Fruit fly (Drosophila melanogaster) whole organism, prepupa: ENCODE results near the gene Gcn2.

ENCODE experiments used
- Blimp-1 ChIP-seq: fragments of 200-800 bp; sonication (Bioruptor generic); optimal IDR thresholded peaks from 3 replicates; lab custom pipeline; 2017; ENCODE audit warnings: missing biosample characterization, missing genetic modification characterization, mild to moderate bottlenecking, moderate library complexity, missing genetic modification reagents
- CG10631 ChIP-seq: fragments of 200-800 bp; sonication (Bioruptor generic); optimal IDR thresholded peaks from 2 replicates; lab custom pipeline; 2016; ENCODE audit warnings: missing biosample characterization, missing genetic modification characterization
- CG10669 ChIP-seq: fragments of 200-800 bp; sonication (Bioruptor generic); optimal IDR thresholded peaks from 3 replicates; lab custom pipeline; 2018; ENCODE audit warnings: missing biosample characterization, mild to moderate bottlenecking, missing genetic modification characterization, moderate library complexity
- CG11294 ChIP-seq: fragments of 200-800 bp; sonication (Bioruptor generic); IDR thresholded peaks from 2 replicates; pipeline ENCODE4 v1.3.6; 2022; ENCODE audit warnings: missing biosample characterization, missing genetic modification characterization
- CG11762 ChIP-seq: fragments of 200-800 bp; sonication (Bioruptor generic); optimal IDR thresholded peaks from 3 replicates; lab custom pipeline; 2016; ENCODE audit warnings: missing biosample characterization, missing genetic modification characterization; ENCODE audit not compliant: insufficient read depth
- CG15336 ChIP-seq: fragments of 200-800 bp; sonication (Bioruptor generic); IDR thresholded peaks from 2 replicates; pipeline ENCODE4 v1.3.6; 2022; ENCODE audit warnings: missing biosample characterization, missing genetic modification characterization
- CG1621 ChIP-seq: fragments of 200-800 bp; sonication (Bioruptor generic); optimal IDR thresholded peaks from 3 replicates; lab custom pipeline; 2018; ENCODE audit warnings: missing biosample characterization, mild to moderate bottlenecking, missing genetic modification characterization
- CG31627 ChIP-seq: fragments of 200-800 bp; sonication (Bioruptor generic); optimal IDR thresholded peaks from 3 replicates; lab custom pipeline; 2016; ENCODE audit warnings: missing biosample characterization, missing genetic modification characterization
- CG32006 ChIP-seq: fragments of 200-800 bp; sonication (Bioruptor generic); optimal IDR thresholded peaks from 3 replicates; lab custom pipeline; 2017; ENCODE audit warnings: missing biosample characterization, mild to moderate bottlenecking, missing genetic modification characterization
- CG3919 ChIP-seq: fragments of 200-800 bp; sonication (Bioruptor generic); optimal IDR thresholded peaks from 3 replicates; lab custom pipeline; 2016; ENCODE audit warnings: missing biosample characterization, missing genetic modification characterization
- CG4318 ChIP-seq: fragments of 200-800 bp; sonication (Bioruptor generic); optimal IDR thresholded peaks from 3 replicates; lab custom pipeline; 2017; ENCODE audit warnings: missing biosample characterization, mild to moderate bottlenecking, missing genetic modification characterization
- CG6163 ChIP-seq: fragments of 200-800 bp; sonication (Bioruptor generic); IDR thresholded peaks from 3 replicates; pipeline ENCODE4 v1.3.6; 2022; ENCODE audit warnings: missing biosample characterization, missing genetic modification characterization
- CG6276 ChIP-seq: fragments of 200-800 bp; sonication (Bioruptor generic); optimal IDR thresholded peaks from 2 replicates; lab custom pipeline; 2017; ENCODE audit warnings: missing biosample characterization, mild to moderate bottlenecking, missing genetic modification characterization
- CG6792 ChIP-seq: fragments of 200-800 bp; sonication (Bioruptor generic); optimal IDR thresholded peaks from 3 replicates; lab custom pipeline; 2016; ENCODE audit warnings: missing biosample characterization, missing genetic modification characterization
- CG8119 ChIP-seq: fragments of 200-800 bp; sonication (Bioruptor generic); IDR thresholded peaks from 3 replicates; pipeline ENCODE4 v1.3.6; 2022; ENCODE audit warnings: missing biosample characterization, missing genetic modification characterization
- Eip75B ChIP-seq: fragments of 200-800 bp; sonication (Bioruptor generic); optimal IDR thresholded peaks from 3 replicates; lab custom pipeline; 2016; ENCODE audit warnings: missing biosample characterization, missing genetic modification characterization
- Eip78C ChIP-seq: fragments of 200-800 bp; sonication (Bioruptor generic); peaks from one replicate; lab custom pipeline; 2016; ENCODE audit warnings: missing biosample characterization, missing genetic modification characterization
- Eip93F ChIP-seq: fragments of 200-800 bp; sonication (Bioruptor generic); optimal IDR thresholded peaks from 2 replicates; lab custom pipeline; 2016; ENCODE audit warnings: missing biosample characterization, mild to moderate bottlenecking, missing genetic modification characterization
- Ets21C ChIP-seq: fragments of 200-800 bp; sonication (Bioruptor generic); optimal IDR thresholded peaks from 3 replicates; lab custom pipeline; 2016; ENCODE audit warnings: missing biosample characterization, missing genetic modification characterization
- Ets96B ChIP-seq: fragments of 200-800 bp; optimal IDR thresholded peaks from 2 replicates; lab custom pipeline; 2019; ENCODE audit warnings: missing biosample characterization, mild to moderate bottlenecking, missing genetic modification characterization, moderate library complexity
- Gug ChIP-seq: fragments of 200-800 bp; sonication (Bioruptor generic); IDR thresholded peaks from 2 replicates; pipeline ENCODE4 v1.3.6; 2022; ENCODE audit warnings: missing biosample characterization, missing genetic modification characterization
- Hr38 ChIP-seq: sonication (Bioruptor generic); optimal IDR thresholded peaks from 2 replicates; lab custom pipeline; 2016; ENCODE audit warnings: missing biosample characterization, missing genetic modification characterization
- Hr39 ChIP-seq: fragments of 200-800 bp; sonication (Bioruptor generic); optimal IDR thresholded peaks from 2 replicates; lab custom pipeline; 2016; ENCODE audit warnings: missing biosample characterization, missing genetic modification characterization
- Hr4 ChIP-seq: fragments of 200-800 bp; sonication (Bioruptor generic); optimal IDR thresholded peaks from 3 replicates; lab custom pipeline; 2016; ENCODE audit warnings: missing biosample characterization, missing genetic modification characterization
- Lpt ChIP-seq: fragments of 200-800 bp; sonication (Bioruptor generic); optimal IDR thresholded peaks from 3 replicates; lab custom pipeline; 2016; ENCODE audit warnings: missing biosample characterization, missing genetic modification characterization
- OdsH ChIP-seq: fragments of 200-800 bp; sonication (Bioruptor generic); optimal IDR thresholded peaks from 3 replicates; lab custom pipeline; 2016; ENCODE audit warnings: missing biosample characterization, missing genetic modification characterization
- Sox102F ChIP-seq: fragments of 200-800 bp; sonication (Bioruptor generic); optimal IDR thresholded peaks from 2 replicates; lab custom pipeline; 2016; ENCODE audit warnings: missing biosample characterization, mild to moderate bottlenecking, missing genetic modification characterization
- Sox14 ChIP-seq: fragments of 200-800 bp; sonication (Bioruptor generic); optimal IDR thresholded peaks from 3 replicates; lab custom pipeline; 2016; ENCODE audit warnings: missing biosample characterization, missing genetic modification characterization
- achi ChIP-seq: fragments of 200-800 bp; sonication (Bioruptor generic); optimal IDR thresholded peaks from 3 replicates; lab custom pipeline; 2016; ENCODE audit warnings: missing biosample characterization, missing genetic modification characterization
- acj6 ChIP-seq: fragments of 200-800 bp; sonication (Bioruptor generic); optimal IDR thresholded peaks from 3 replicates; lab custom pipeline; 2016; ENCODE audit warnings: missing biosample characterization, missing genetic modification characterization
- cyc ChIP-seq: fragments of 200-800 bp; sonication (Bioruptor generic); optimal IDR thresholded peaks from 3 replicates; lab custom pipeline; 2016; ENCODE audit warnings: missing biosample characterization, missing genetic modification characterization
- dac ChIP-seq: fragments of 200-800 bp; sonication (Bioruptor generic); optimal IDR thresholded peaks from 2 replicates; lab custom pipeline; 2017; ENCODE audit warnings: missing biosample characterization, mild to moderate bottlenecking, missing genetic modification characterization
- eg ChIP-seq: fragments of 200-800 bp; sonication (Bioruptor generic); IDR thresholded peaks from 3 replicates; pipeline ENCODE4 v1.3.6; 2022; ENCODE audit warnings: missing biosample characterization, missing genetic modification characterization
- esn ChIP-seq: fragments of 200-800 bp; sonication (Bioruptor generic); optimal IDR thresholded peaks from 2 replicates; lab custom pipeline; 2016; ENCODE audit warnings: missing biosample characterization, mild to moderate bottlenecking, missing genetic modification characterization, moderate library complexity
- lz ChIP-seq: fragments of 200-800 bp; sonication (Bioruptor generic); optimal IDR thresholded peaks from 3 replicates; lab custom pipeline; 2016; ENCODE audit warnings: missing biosample characterization, missing genetic modification characterization
- net ChIP-seq: fragments of 200-800 bp; sonication (Bioruptor generic); optimal IDR thresholded peaks from 3 replicates; lab custom pipeline; 2016; ENCODE audit warnings: missing biosample characterization, missing genetic modification characterization
- pdm3 ChIP-seq: fragments of 200-800 bp; sonication (Bioruptor generic); optimal IDR thresholded peaks from 3 replicates; lab custom pipeline; 2016; ENCODE audit warnings: missing biosample characterization, missing genetic modification characterization
- salr ChIP-seq, 2 experiments: fragments of 200-800 bp; sonication (Bioruptor generic); optimal IDR thresholded peaks; 3 replicates each; lab custom pipeline; 2016 to 2018; ENCODE audit warnings: missing biosample characterization in 2 of 2, missing genetic modification characterization in 2 of 2, mild to moderate bottlenecking in 1 of 2
- svp ChIP-seq: fragments of 200-800 bp; sonication (Bioruptor generic); peaks from one replicate; lab custom pipeline; 2016; ENCODE audit warnings: missing biosample characterization, missing genetic modification characterization
- topi ChIP-seq: fragments of 200-800 bp; sonication (Bioruptor generic); optimal IDR thresholded peaks from 3 replicates; lab custom pipeline; 2016; ENCODE audit warnings: missing biosample characterization, missing genetic modification characterization
- vri ChIP-seq: fragments of 200-800 bp; sonication (Bioruptor generic); optimal IDR thresholded peaks from 3 replicates; lab custom pipeline; 2016; ENCODE audit warnings: missing biosample characterization, mild to moderate bottlenecking, missing genetic modification characterization

The Gcn2 gene

dm6 chr3R:31440561-31440960 lies 45.1 kb downstream of the Gcn2 start:
- TF ChIP-seq CG3919 (no peak), Blimp-1 (GFP tag; lab: Kevin White, UChicago) (no peak), Ets21C (GFP tag; lab: Kevin White, UChicago) (no peak), acj6 (GFP tag; lab: Kevin White, UChicago) (no peak), achi (no peak), CG6276 (GFP tag; lab: Kevin White, UChicago) (no peak), esn (GFP tag; lab: Kevin White, UChicago) (no peak), net (no peak), Lpt (GFP tag; lab: Kevin White, UChicago) (no peak)

- TF ChIP-seq topi (GFP tag; lab: Kevin White, UChicago): no peak
- no peak for TF ChIP-seq CG11762
- no peak for TF ChIP-seq CG31627 (GFP tag; lab: Kevin White, UChicago)
- TF ChIP-seq svp (GFP tag; lab: Kevin White, UChicago): peak; percentile 73
- no peak for TF ChIP-seq Ets96B (tag; lab: Kevin White, UChicago)
- TF ChIP-seq eg (GFP tag; lab: Robert Waterston, UW): no peak
Measured at dm6 chr3R:31443023-31443422, 47.6 kb downstream of the Gcn2 start.

dm6 chr3R:31443455-31443854 lies 48.0 kb downstream of the Gcn2 start:
- TF ChIP-seq CG6163 (GFP tag; lab: Robert Waterston, UW) (peak; percentile 84), dac (GFP tag; lab: Kevin White, UChicago) (no peak), CG6276 (GFP tag; lab: Kevin White, UChicago) (peak; percentile 71), CG6792 (no peak), CG10631 (GFP tag; lab: Kevin White, UChicago) (peak; percentile 23), vri (GFP tag; lab: Kevin White, UChicago) (no peak), CG3919 (peak; percentile 39), CG32006 (GFP tag; lab: Kevin White, UChicago) (peak; percentile 71), cyc (peak; percentile 9), Sox14 (GFP tag; lab: Kevin White, UChicago) (no peak), Gug (GFP tag; lab: Robert Waterston, UW) (peak; percentile 77), CG11762 (no peak), acj6 (GFP tag; lab: Kevin White, UChicago) (peak; percentile 47), CG15336 (GFP tag; lab: Robert Waterston, UW) (peak; percentile 91), CG11294 (peak; percentile 73), Ets96B (tag; lab: Kevin White, UChicago) (no peak), Blimp-1 (GFP tag; lab: Kevin White, UChicago) (no peak), CG10669 (GFP tag; lab: Kevin White, UChicago) (no peak), net (peak; percentile 63), CG1621 (no peak), eg (GFP tag; lab: Robert Waterston, UW) (peak; percentile 89), pdm3 (peak; percentile 79), CG8119 (GFP tag; lab: Robert Waterston, UW) (peak; percentile 81), Lpt (GFP tag; lab: Kevin White, UChicago) (peak; percentile 72), Sox102F (GFP tag; lab: Kevin White, UChicago) (peak; percentile 11), esn (GFP tag; lab: Kevin White, UChicago) (no peak), svp (GFP tag; lab: Kevin White, UChicago) (peak; percentile 33), Hr4 (GFP tag; lab: Kevin White, UChicago) (peak; percentile 88), OdsH (GFP tag; lab: Kevin White, UChicago) (peak; percentile 67), salr (GFP tag; optimal IDR thresholded peaks at IDR 0.05; lab: Kevin White, UChicago) (peak in 1 of 2 experiments; percentile 54), Hr38 (peak; percentile 12), achi (peak; percentile 41), Hr39 (GFP tag; lab: Kevin White, UChicago) (peak; percentile 54), Eip93F (no peak), Eip75B (GFP tag; lab: Kevin White, UChicago) (peak; percentile 28), lz (GFP tag; lab: Kevin White, UChicago) (peak; percentile 12), CG4318 (GFP tag; lab: Kevin White, UChicago) (peak; percentile 50), Eip78C (GFP tag; lab: Kevin White, UChicago) (peak; percentile 87)
